Worm (Caenorhabditis elegans) whole organism, mixed stage, embryonic: ENCODE data around the gene mul-1.
"Not testable (repeated sequence)": the region's sequence is repeated elsewhere in the genome, so short reads cannot be mapped to it uniquely, and the experiment has no call there.

Experiments
- lin-32 ChIP-seq: fragments of 200-800 bp; sonication (Bioruptor generic); optimal IDR thresholded peaks from 2 replicates; lab custom pipeline; 2018; ENCODE audit warnings: mild to moderate bottlenecking, missing genetic modification characterization, missing compliant biosample characterization
- mab-5 ChIP-seq: fragments of 150-350 bp; optimal IDR thresholded peaks from 2 replicates; lab custom pipeline; 2014; ENCODE audit warnings: missing biosample characterization, missing genetic modification characterization

ce11 chrIV:4125657-4126056 lies 2.7 kb upstream of the mul-1 start, which contains the start of gene F49F1.7:
- not testable (repeated sequence) for TF ChIP-seq mab-5 (tag; lab: Kevin White, UChicago); lin-32
